Fruit fly (Drosophila melanogaster): ENCODE results near the gene mah.

Gene mah

DNA sequence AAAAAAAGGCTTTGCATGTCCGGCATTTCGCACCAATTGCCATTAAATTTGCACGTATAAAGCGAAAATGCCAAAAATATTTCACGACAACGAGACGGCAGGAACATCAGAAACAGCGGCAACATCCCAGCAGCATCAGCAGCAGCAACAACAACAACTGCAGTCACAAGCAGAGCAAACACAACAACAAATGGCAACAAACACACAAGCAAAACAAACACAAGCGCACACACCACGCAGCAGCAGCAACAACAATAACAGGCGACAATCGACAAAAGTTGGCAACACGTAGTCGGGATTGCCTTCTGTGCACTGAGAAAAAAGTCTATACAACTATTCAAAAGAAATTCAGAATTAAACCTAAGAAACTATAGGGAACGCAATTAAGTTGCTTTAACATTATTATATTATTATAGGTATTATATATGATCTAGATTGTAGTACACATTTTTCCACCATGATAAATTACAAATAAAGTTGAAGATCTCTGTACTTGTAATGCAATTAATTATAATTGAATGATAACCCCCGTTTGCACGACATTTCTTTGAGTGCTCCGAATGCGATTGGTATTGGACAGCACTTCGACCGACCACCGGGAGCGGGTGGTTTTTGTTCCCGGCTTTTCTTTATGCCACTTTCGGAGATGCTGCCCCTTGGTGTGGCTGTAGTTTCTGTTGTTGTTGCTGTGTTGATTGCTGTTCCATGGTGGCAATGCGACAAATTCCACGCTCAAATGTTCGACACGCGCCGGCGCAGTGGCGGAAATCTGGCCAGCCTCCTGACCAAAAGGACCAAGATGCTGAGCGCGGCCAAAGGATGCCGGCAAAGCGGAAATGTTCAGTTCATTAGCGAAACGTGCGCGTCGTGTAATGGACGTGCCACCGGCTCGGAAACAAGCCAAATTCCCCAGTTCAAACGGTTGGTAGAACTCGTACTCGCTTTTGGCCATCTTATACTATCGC, 36.4 kb downstream of the mah start, which contains the start of gene tnc (continued):
- TF ChIP-seq HmgZ (tag; optimal IDR thresholded peaks at IDR 0.05) (peak; percentile 14), Neu2 (GFP tag; optimal IDR thresholded peaks at IDR 0.05; ENCODE audit: borderline replicate concordance) (no peak), CG3281 (GFP tag; optimal IDR thresholded peaks at IDR 0.05) (peak; percentile 57), croc (GFP tag; conservative IDR thresholded peaks at IDR 0.05) (no peak), Nf-YA (GFP tag; IDR thresholded peaks at IDR 0.05) (no peak), ind (GFP tag; optimal IDR thresholded peaks at IDR 0.05) (peak; percentile 47), hkb (optimal IDR thresholded peaks at IDR 0.05) (no peak), hkb (GFP tag; IDR thresholded peaks at IDR 0.05) (peak; percentile 18; the same call in 1 of the 2 replicates), CG2875 (GFP tag; optimal IDR thresholded peaks at IDR 0.05) (peak; percentile 18), Hr51 (GFP tag; optimal IDR thresholded peaks at IDR 0.05) (peak in 1 of 2 experiments; percentile 72), twi (tag; optimal IDR thresholded peaks at IDR 0.05) (no peak), CG8290 (GFP tag; optimal IDR thresholded peaks at IDR 0.05) (no peak), CG8290 (tag; optimal IDR thresholded peaks at IDR 0.05) (no peak), CG1603 (tag; optimal IDR thresholded peaks at IDR 0.05) (no peak), ATbp (GFP tag; optimal IDR thresholded peaks at IDR 0.05) (peak; percentile 50), CG15073 (GFP tag; optimal IDR thresholded peaks at IDR 0.05) (no peak), CG8089 (GFP tag; optimal IDR thresholded peaks at IDR 0.05) (no peak), wdn (GFP tag; IDR thresholded peaks at IDR 0.05) (no peak), CG8924 (tag; optimal IDR thresholded peaks at IDR 0.05) (peak; percentile 58), CG7372 (GFP tag; IDR thresholded peaks at IDR 0.05) (no peak), Dad (GFP tag; optimal IDR thresholded peaks at IDR 0.05) (no peak), pita (GFP tag; optimal IDR thresholded peaks at IDR 0.05) (no peak), nom (GFP tag; optimal IDR thresholded peaks at IDR 0.05) (peak; percentile 11), odd (GFP tag; optimal IDR thresholded peaks at IDR 0.05) (peak; percentile 4), CG5245 (GFP tag; optimal IDR thresholded peaks at IDR 0.05) (no peak)

DNA sequence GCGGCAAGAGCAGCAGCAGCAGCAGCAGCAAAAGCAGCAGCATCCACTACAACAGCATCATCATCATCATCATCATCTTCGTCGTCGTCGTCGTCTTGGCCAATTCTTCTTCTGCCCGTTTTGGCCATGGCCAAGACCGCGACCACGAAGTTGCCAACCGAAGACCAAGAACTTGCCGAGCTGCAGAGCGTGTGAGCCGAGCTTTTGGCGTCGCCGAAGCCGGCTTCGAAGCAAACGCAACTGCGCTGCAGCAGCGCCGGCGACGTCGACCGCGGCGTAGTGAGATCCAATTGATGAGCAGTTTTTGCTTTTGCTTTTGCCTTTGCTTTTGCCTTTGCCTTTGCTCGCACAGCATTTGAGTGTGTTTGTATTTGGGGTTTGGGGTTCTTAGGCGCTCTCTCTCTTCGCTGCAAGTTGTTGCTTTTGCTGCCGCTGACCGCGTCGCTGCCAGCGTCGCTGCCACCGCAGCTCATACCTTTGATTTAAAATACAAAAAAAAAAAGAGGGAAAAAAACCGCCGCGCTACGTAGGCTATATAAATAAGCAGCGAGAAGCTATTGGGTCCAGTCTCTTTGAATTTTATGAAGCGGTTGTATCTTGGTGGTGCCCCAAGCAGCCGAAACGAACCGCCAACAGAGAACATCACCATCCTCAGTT, 37.7 kb downstream of the mah start:
- TF ChIP-seq CG10462 (GFP tag; optimal IDR thresholded peaks at IDR 0.05) = no peak
- peak; percentile 3 for TF ChIP-seq lbe (GFP tag; optimal IDR thresholded peaks at IDR 0.05)
- peak; percentile 90 for TF ChIP-seq Deaf1 (tag; optimal IDR thresholded peaks at IDR 0.05)
- TF ChIP-seq CG10209 (GFP tag; optimal IDR thresholded peaks at IDR 0.05) = no peak
- 0 out of 2 replicates have a peak, but pooled peaks have one; percentile 34 for TF ChIP-seq sna (GFP tag; IDR thresholded peaks at IDR 0.05; ENCODE audit: partially characterized antibody)
- TF ChIP-seq Ets65A (GFP tag) = peak; percentile 67
- TF ChIP-seq Stat92E (GFP tag; optimal IDR thresholded peaks at IDR 0.05) = no peak
- TF ChIP-seq CG10366 (GFP tag; IDR thresholded peaks at IDR 0.05) = no peak
- TF ChIP-seq disco-r (GFP tag; optimal IDR thresholded peaks at IDR 0.05) = no peak
- TF ChIP-seq ewg (GFP tag; optimal IDR thresholded peaks at IDR 0.05) = no peak
- peak; percentile 92 for TF ChIP-seq Adf1 (GFP tag; IDR thresholded peaks at IDR 0.05)
- no peak for TF ChIP-seq Sry-β (GFP tag; optimal IDR thresholded peaks at IDR 0.05)
- TF ChIP-seq mirr (GFP tag; optimal IDR thresholded peaks at IDR 0.05) = no peak
- TF ChIP-seq CG10959 (GFP tag; IDR thresholded peaks at IDR 0.05) = no peak
- no peak for TF ChIP-seq aop (GFP tag; IDR thresholded peaks at IDR 0.05)
- TF ChIP-seq sqz (GFP tag; optimal IDR thresholded peaks at IDR 0.05) = peak; percentile 57
- TF ChIP-seq CG33213 (GFP tag; optimal IDR thresholded peaks at IDR 0.05) = no peak
- TF ChIP-seq CG2202 (tag; optimal IDR thresholded peaks at IDR 0.05) = no peak
- peak; percentile 72 for TF ChIP-seq pros (GFP tag; optimal IDR thresholded peaks at IDR 0.05)
- TF ChIP-seq Trl (optimal IDR thresholded peaks at IDR 0.05) = peak; percentile 30 to 38
- no peak for TF ChIP-seq Trl (GFP tag; optimal IDR thresholded peaks at IDR 0.05)
- TF ChIP-seq CG15696 (tag; optimal IDR thresholded peaks at IDR 0.05) = no peak
- no peak for TF ChIP-seq gfzf (GFP tag; optimal IDR thresholded peaks at IDR 0.05)
- peak; percentile 64; the same call in 1 of the 4 replicates for TF ChIP-seq chinmo (GFP tag; IDR thresholded peaks at IDR 0.05; ENCODE audit: partially characterized antibody)

Measured in whole organism, embryonic.